Worm (Caenorhabditis elegans) whole organism, young adult: ENCODE data around the gene sri-48.

Source experiments
- F57A8.1 ChIP-seq: fragments of 200-800 bp; sonication (Bioruptor generic); optimal IDR thresholded peaks from 2 replicates; lab custom pipeline; 2018; ENCODE audit warnings: mild to moderate bottlenecking, missing genetic modification characterization, moderate library complexity, missing compliant biosample characterization
- chd-7 ChIP-seq: sonication (generic microtip); optimal IDR thresholded peaks from 2 replicates; lab custom pipeline; 2016; ENCODE audit warnings: mild to moderate bottlenecking, missing genetic modification characterization, moderate library complexity, missing compliant biosample characterization
- nfya-1 ChIP-seq: sonication (generic microtip); optimal IDR thresholded peaks from 2 replicates; lab custom pipeline; 2017; ENCODE audit warnings: antibody characterized with exemption, missing compliant biosample characterization, missing genetic modification characterization, borderline replicate concordance; ENCODE audit not compliant: insufficient read depth
- snpc-4 ChIP-seq, 5 experiments: fragments of 150-350 bp in 1 of 5; sonication (generic microtip) in 4 of 5; optimal IDR thresholded peaks; 2 replicates each; lab custom pipeline; 2014 to 2018; ENCODE audit warnings: missing genetic modification characterization in 5 of 5, missing biosample characterization in 3 of 5, antibody characterized with exemption in 2 of 5, mild to moderate bottlenecking in 2 of 5, missing compliant biosample characterization in 2 of 5, missing genotype in 2 of 5, moderate library complexity in 2 of 5, missing genetic modification reagents in 1 of 5
- unc-130 ChIP-seq: sonication (generic microtip); optimal IDR thresholded peaks from 2 replicates; lab custom pipeline; 2016; ENCODE audit warnings: missing genetic modification reagents, missing genetic modification characterization, missing compliant biosample characterization
- unc-62 ChIP-seq: fragments of 150-350 bp; optimal IDR thresholded peaks from 2 replicates; lab custom pipeline; 2014; ENCODE audit warnings: missing biosample characterization, missing genetic modification reagents, missing genetic modification characterization
- zfh-2 ChIP-seq: fragments of 200-800 bp; sonication (Bioruptor generic); conservative IDR thresholded peaks from 2 replicates; pipeline ENCODE4 v1.3.6; 2022; ENCODE audit warnings: missing genetic modification reagents, missing genetic modification characterization, missing compliant biosample characterization

DNA sequence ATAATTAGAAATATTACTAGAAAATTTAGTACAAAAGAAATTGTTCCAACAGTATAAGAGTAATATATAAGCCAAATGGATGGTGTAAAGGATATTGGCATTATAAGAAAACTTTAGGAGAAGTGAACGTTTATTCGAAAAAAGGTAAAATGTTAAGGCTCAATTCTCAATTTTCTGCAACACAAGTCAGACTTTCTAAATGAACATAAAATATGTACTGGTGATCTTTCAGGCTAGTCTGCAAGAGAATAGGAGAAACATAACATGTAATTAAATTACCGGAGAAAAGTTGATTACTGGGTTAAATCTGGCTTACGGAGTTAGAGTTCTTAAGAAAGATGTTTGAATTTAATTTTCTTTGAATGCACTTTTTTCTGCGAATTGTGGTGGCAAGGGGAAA lies 44.4 kb downstream of the sri-48 start, which contains the start of gene sri-33:
- TF ChIP-seq snpc-4 (GFP tag; optimal IDR thresholded peaks at IDR 0.05; lab: Kevin White, UChicago) (no peak), snpc-4 (tag; optimal IDR thresholded peaks at IDR 0.05; lab: Kevin White, UChicago) (no peak), chd-7 (no peak), unc-130 (GFP tag; lab: Kevin White, UChicago) (no peak), unc-62 (GFP tag; lab: Kevin White, UChicago) (no peak), zfh-2 (GFP tag; lab: Robert Waterston, UW) (no peak), nfya-1 (tag; lab: Kevin White, UChicago) (no peak), F57A8.1 (GFP tag; lab: Kevin White, UChicago) (no peak)
